Worm (Caenorhabditis elegans) whole organism, L3 larva: ENCODE results near the gene F44D12.19.
A peak's percentile ranks its signal among the peaks of the same experiment; 100 is the strongest.

Experiments
- ama-1 ChIP-seq: fragments of 150-350 bp; optimal IDR thresholded peaks from 2 replicates; lab custom pipeline; 2018
- ceh-82 ChIP-seq: fragments of 150-350 bp; optimal IDR thresholded peaks from 2 replicates; lab custom pipeline; 2014; ENCODE audit warnings: missing biosample characterization, missing genetic modification characterization
- elt-3 ChIP-seq, 3 experiments: fragments of 150-350 bp in 1 of 3; sonication (generic microtip) in 2 of 3; optimal IDR thresholded peaks; 2 replicates in 2 of 3; 4 replicates in 1 of 3; lab custom pipeline; 2014 to 2017; ENCODE audit warnings: missing biosample characterization in 3 of 3, missing genetic modification characterization in 3 of 3
- fos-1 ChIP-seq: fragments of 150-350 bp; optimal IDR thresholded peaks from 2 replicates; lab custom pipeline; 2014; ENCODE audit warnings: missing biosample characterization, missing genetic modification characterization
- nhr-12 ChIP-seq: fragments of 150-350 bp; optimal IDR thresholded peaks from 2 replicates; lab custom pipeline; 2014; ENCODE audit warnings: missing biosample characterization, missing genetic modification characterization
- pqm-1 ChIP-seq: fragments of 150-350 bp; optimal IDR thresholded peaks from 2 replicates; lab custom pipeline; 2017; ENCODE audit warnings: missing biosample characterization, missing genetic modification characterization, inconsistent platforms
- snpc-4 ChIP-seq: fragments of 150-350 bp; optimal IDR thresholded peaks from 2 replicates; lab custom pipeline; 2014; ENCODE audit warnings: missing biosample characterization, missing genetic modification characterization
- ztf-11 ChIP-seq: fragments of 150-350 bp; optimal IDR thresholded peaks from 2 replicates; lab custom pipeline; 2014; ENCODE audit warnings: missing biosample characterization, missing genetic modification characterization

DNA sequence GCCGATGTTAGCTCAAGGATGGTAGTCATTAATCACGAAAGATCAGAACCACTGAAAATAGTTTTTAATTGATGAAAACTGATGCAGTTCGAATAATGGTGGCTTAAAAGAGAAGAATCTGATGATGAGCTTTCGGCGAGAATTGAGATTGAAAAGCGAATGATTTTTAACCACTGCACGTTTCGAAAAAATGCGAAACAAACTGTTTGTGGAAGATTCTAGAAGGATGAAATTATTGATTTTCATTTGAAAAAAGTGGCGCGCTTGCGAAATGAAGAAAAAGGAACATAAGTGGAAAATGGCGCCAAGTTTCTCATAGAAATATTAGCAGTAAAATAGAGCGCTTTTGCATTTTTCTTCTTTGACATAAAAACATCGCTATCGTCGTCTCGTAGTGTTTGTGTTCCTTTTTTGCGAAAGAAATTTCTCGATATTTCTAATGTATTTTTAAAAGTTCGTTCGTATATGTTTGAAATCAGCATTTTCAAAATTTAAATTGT, 26.4 kb upstream of the F44D12.19 start, which contains the start of gene uba-1:
- TF ChIP-seq pqm-1 (tag; lab: Kevin White, UChicago) (no peak), ceh-82 (tag; lab: Kevin White, UChicago) (no peak), ama-1 (lab: Kevin White, UChicago) (peak; percentile 81), nhr-12 (no peak), elt-3 (tag; optimal IDR thresholded peaks at IDR 0.05; lab: Kevin White, UChicago) (no peak), snpc-4 (tag; lab: Kevin White, UChicago) (no peak), fos-1 (tag; lab: Kevin White, UChicago) (no peak), ztf-11 (tag; lab: Kevin White, UChicago) (no peak)
